Worm (Caenorhabditis elegans): ENCODE measurements around the gene kbp-3.
"Not testable (repeated sequence)": the region's sequence is repeated elsewhere in the genome, so short reads cannot be mapped to it uniquely, and the experiment has no call there.

DNA sequence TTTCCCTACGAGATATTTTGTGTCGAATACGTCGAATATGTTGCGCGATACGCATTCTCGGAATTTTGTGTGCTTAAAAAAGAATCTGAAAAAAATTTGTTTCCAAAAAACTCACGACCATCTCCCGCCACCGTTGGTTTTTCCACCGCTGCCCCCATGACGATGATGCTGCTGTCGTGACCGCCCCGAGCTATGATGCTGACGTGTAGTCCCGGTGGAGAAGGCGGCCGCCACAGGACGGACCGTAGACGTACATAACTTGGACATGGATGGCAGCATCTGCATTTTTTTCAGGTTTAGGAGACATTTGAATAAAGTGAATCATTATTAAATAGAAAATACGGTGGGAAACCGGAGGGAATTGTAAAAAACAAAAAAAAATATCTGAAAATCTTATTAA, 45.7 kb downstream of the kbp-3 start, which contains the start of gene ddl-3:
- not testable (repeated sequence) for TF ChIP-seq F49E8.2 (tag; optimal IDR thresholded peaks at IDR 0.05; ENCODE audit: borderline replicate concordance); mdl-1 (tag; optimal IDR thresholded peaks at IDR 0.05); F10B5.3 (tag; optimal IDR thresholded peaks at IDR 0.05); nhr-48 (tag; optimal IDR thresholded peaks at IDR 0.05); aha-1 (tag); ceh-20 (GFP tag; IDR thresholded peaks at IDR 0.05)

All from whole organism, L4 larva.